Worm (Caenorhabditis elegans) whole organism, L3 larva: ENCODE results near the gene F37C4.6.

Experiments
- aly-2 ChIP-seq: fragments of 150-350 bp; optimal IDR thresholded peaks from 2 replicates; lab custom pipeline; 2014; ENCODE audit warnings: missing biosample characterization, missing genetic modification characterization
- ceh-9 ChIP-seq: sonication (generic microtip); optimal IDR thresholded peaks from 2 replicates; lab custom pipeline; 2018; ENCODE audit warnings: missing biosample characterization, missing genetic modification characterization
- lin-15B ChIP-seq: fragments of 150-350 bp; optimal IDR thresholded peaks from 2 replicates; lab custom pipeline; 2014; ENCODE audit warnings: missing biosample characterization, missing genetic modification characterization
- nfya-1 ChIP-seq: sonication (generic microtip); optimal IDR thresholded peaks from 2 replicates; lab custom pipeline; 2017; ENCODE audit warnings: missing genetic modification characterization, mild to moderate bottlenecking, missing compliant biosample characterization, antibody characterized with exemption, moderate library complexity; ENCODE audit not compliant: insufficient read depth
- nhr-237 ChIP-seq: fragments of 150-350 bp; optimal IDR thresholded peaks from 2 replicates; lab custom pipeline; 2014; ENCODE audit warnings: missing biosample characterization, missing genetic modification characterization
- nhr-25 ChIP-seq: sonication (generic microtip); optimal IDR thresholded peaks from 2 replicates; lab custom pipeline; 2017; ENCODE audit warnings: missing biosample characterization, missing genetic modification characterization
- unc-62 ChIP-seq: fragments of 150-350 bp; sonication (generic microtip); optimal IDR thresholded peaks from 4 replicates; lab custom pipeline; 2014; ENCODE audit warnings: missing biosample characterization, missing genetic modification reagents, missing genetic modification characterization
- zag-1 ChIP-seq: fragments of 150-350 bp; optimal IDR thresholded peaks from 2 replicates; lab custom pipeline; 2014; ENCODE audit warnings: missing biosample characterization, missing genetic modification characterization

ce11 chrIV:3827724-3828123 lies 50.4 kb downstream of the F37C4.6 start:
- TF ChIP-seq zag-1 (tag; lab: Kevin White, UChicago) (no peak), nfya-1 (tag; lab: Kevin White, UChicago) (no peak), nhr-237 (tag; lab: Kevin White, UChicago) (no peak), lin-15B (tag; lab: Kevin White, UChicago) (no peak), unc-62 (no peak), ceh-9 (tag; lab: Kevin White, UChicago) (no peak), nhr-25 (no peak), aly-2 (tag; lab: Kevin White, UChicago) (no peak)
